Worm (Caenorhabditis elegans) whole organism, L2 larva: ENCODE data around the gene arv-1.

Source experiments
- C34F6.9 ChIP-seq: fragments of 150-350 bp; optimal IDR thresholded peaks from 2 replicates; lab custom pipeline; 2014; ENCODE audit warnings: missing biosample characterization, missing genetic modification characterization
- R02D3.7 ChIP-seq: fragments of 150-350 bp; optimal IDR thresholded peaks from 2 replicates; lab custom pipeline; 2014; ENCODE audit warnings: missing biosample characterization, missing genetic modification characterization
- elt-1 ChIP-seq: fragments of 150-350 bp; optimal IDR thresholded peaks from 2 replicates; lab custom pipeline; 2014; ENCODE audit warnings: missing biosample characterization, missing genetic modification characterization
- fos-1 ChIP-seq: fragments of 150-350 bp; optimal IDR thresholded peaks from 2 replicates; lab custom pipeline; 2014; ENCODE audit warnings: missing biosample characterization, missing genetic modification characterization
- gmeb-1 ChIP-seq: fragments of 150-350 bp; optimal IDR thresholded peaks from 2 replicates; lab custom pipeline; 2014; ENCODE audit warnings: missing biosample characterization, missing genetic modification characterization
- lin-11 ChIP-seq: fragments of 150-350 bp; sonication (generic microtip); optimal IDR thresholded peaks from 2 replicates; lab custom pipeline; 2014; ENCODE audit warnings: missing biosample characterization, missing genetic modification characterization, inconsistent platforms, mixed read lengths
- lin-13 ChIP-seq: fragments of 150-350 bp; optimal IDR thresholded peaks from 2 replicates; lab custom pipeline; 2014; ENCODE audit warnings: missing biosample characterization, missing genetic modification reagents, missing genetic modification characterization
- lin-39 ChIP-seq: fragments of 150-350 bp; optimal IDR thresholded peaks from 2 replicates; lab custom pipeline; 2014; ENCODE audit warnings: missing biosample characterization, missing genetic modification reagents, missing genetic modification characterization
- lsy-2 ChIP-seq, 2 experiments: fragments of 150-350 bp in 1 of 2; sonication (generic microtip) in 1 of 2; optimal IDR thresholded peaks; 2 replicates each; lab custom pipeline; 2014 to 2017; ENCODE audit warnings: missing biosample characterization in 2 of 2, missing genetic modification characterization in 2 of 2
- mab-5 ChIP-seq: fragments of 150-350 bp; optimal IDR thresholded peaks from 2 replicates; lab custom pipeline; 2014; ENCODE audit warnings: missing biosample characterization, missing genetic modification characterization
- mdl-1 ChIP-seq, 2 experiments: fragments of 150-350 bp in 1 of 2; sonication (generic microtip) in 1 of 2; optimal IDR thresholded peaks; 2 replicates each; lab custom pipeline; 2017; ENCODE audit warnings: missing biosample characterization in 2 of 2, missing genetic modification characterization in 2 of 2
- nhr-10 ChIP-seq: sonication (generic microtip); optimal IDR thresholded peaks from 2 replicates; lab custom pipeline; 2017; ENCODE audit warnings: missing biosample characterization, missing genetic modification characterization
- nhr-21 ChIP-seq: fragments of 150-350 bp; optimal IDR thresholded peaks from 2 replicates; lab custom pipeline; 2014; ENCODE audit warnings: missing biosample characterization, missing genetic modification characterization
- nhr-77 ChIP-seq: fragments of 150-350 bp; optimal IDR thresholded peaks from 2 replicates; lab custom pipeline; 2014; ENCODE audit warnings: missing biosample characterization, missing genetic modification characterization
- peb-1 ChIP-seq: fragments of 150-350 bp; optimal IDR thresholded peaks from 2 replicates; lab custom pipeline; 2014; ENCODE audit warnings: missing biosample characterization, missing genetic modification characterization
- sem-4 ChIP-seq: fragments of 150-350 bp; optimal IDR thresholded peaks from 2 replicates; lab custom pipeline; 2014; ENCODE audit warnings: missing biosample characterization, missing genetic modification reagents, missing genetic modification characterization
- skn-1 ChIP-seq: sonication (generic microtip); optimal IDR thresholded peaks from 2 replicates; lab custom pipeline; 2017; ENCODE audit warnings: missing biosample characterization, missing genetic modification characterization
- sma-3 ChIP-seq: sonication (generic microtip); optimal IDR thresholded peaks from 2 replicates; lab custom pipeline; 2016; ENCODE audit warnings: missing genetic modification reagents, missing genetic modification characterization, missing compliant biosample characterization
- snpc-4 ChIP-seq: fragments of 150-350 bp; optimal IDR thresholded peaks from 2 replicates; lab custom pipeline; 2014; ENCODE audit warnings: missing biosample characterization, missing genetic modification characterization
- unc-39 ChIP-seq: fragments of 150-350 bp; optimal IDR thresholded peaks from 2 replicates; lab custom pipeline; 2014; ENCODE audit warnings: missing biosample characterization, missing genetic modification characterization
- unc-55 ChIP-seq: fragments of 150-350 bp; sonication (generic microtip); optimal IDR thresholded peaks from 3 replicates; lab custom pipeline; 2014; ENCODE audit warnings: missing biosample characterization, missing genetic modification reagents, missing genetic modification characterization
- ztf-1 ChIP-seq: fragments of 200-800 bp; sonication (Bioruptor generic); conservative IDR thresholded peaks from 2 replicates; pipeline ENCODE4 v1.3.6; 2022; ENCODE audit warnings: missing genetic modification characterization, missing compliant biosample characterization
- ztf-11 ChIP-seq: sonication (generic microtip); optimal IDR thresholded peaks from 2 replicates; lab custom pipeline; 2017; ENCODE audit warnings: missing biosample characterization, missing genetic modification characterization

The arv-1 gene

DNA sequence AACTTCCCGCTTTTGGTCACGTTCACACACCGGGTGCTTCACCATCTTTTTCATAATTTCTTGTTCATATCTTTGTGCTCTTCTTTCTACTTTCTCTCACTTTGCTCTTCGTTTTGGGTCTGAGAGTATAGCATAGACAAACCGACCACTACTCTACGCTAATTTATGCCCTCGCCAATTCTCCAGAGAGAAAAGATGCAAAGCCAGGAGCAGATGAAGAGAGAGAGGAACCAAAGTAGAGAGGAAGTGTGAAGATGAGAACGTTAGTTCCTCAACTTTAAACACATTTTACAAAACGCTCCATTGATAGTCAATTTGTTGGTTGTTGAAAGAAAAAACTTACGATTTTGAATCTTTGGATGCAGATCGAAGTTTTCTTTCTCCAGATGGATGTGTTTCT lies 32.9 kb downstream of the arv-1 start:
- TF ChIP-seq lin-39 (tag; lab: Kevin White, UChicago) (no peak), C34F6.9 (tag; lab: Kevin White, UChicago) (peak; percentile 13)
- TF ChIP-seq, all 48 proteins: peak for 1

DNA sequence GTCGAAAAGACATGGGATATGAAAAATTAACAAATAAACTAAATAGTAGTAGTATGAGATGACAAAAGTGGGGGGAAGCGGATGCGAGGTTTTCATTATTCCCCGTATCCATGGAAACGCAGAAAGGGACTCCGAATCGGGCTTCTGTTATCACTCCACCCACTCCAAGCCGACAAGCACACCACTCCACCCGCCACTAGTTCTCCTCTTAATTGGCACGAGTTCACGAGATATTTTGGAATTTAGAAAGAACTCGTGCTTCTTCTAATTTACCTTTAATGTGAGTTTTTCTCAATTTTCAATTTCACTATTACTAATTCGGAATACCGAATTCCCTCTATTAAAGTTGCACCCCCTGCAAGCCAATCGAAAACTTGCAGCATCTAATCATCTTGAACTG lies 34.3 kb downstream of the arv-1 start:
- TF ChIP-seq nhr-21 (tag; lab: Kevin White, UChicago) (no peak), gmeb-1 (no peak), lin-11 (tag; lab: Kevin White, UChicago) (peak; percentile 0)

DNA sequence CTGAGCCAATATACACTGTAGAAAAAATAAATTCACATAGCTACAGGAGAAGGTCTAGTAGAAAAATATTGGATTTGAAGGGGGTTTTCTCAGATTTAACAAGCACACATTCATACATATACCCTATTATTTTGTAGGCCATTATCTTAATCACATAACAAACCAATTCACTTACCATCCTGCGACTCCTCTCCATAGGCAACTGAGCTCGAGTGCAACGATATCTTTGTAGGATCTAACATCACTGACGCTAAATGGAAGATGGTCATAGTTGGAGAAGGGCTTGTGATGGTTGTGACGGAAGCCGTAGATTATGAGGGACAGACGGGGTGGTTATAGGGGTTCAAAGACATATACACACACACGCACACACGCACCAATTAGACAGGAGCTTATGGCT lies 36.5 kb downstream of the arv-1 start:
- TF ChIP-seq unc-39 (tag; lab: Kevin White, UChicago), result no peak
- TF ChIP-seq sem-4, result no peak
- TF ChIP-seq R02D3.7 (tag; lab: Kevin White, UChicago), result no peak
- no peak for TF ChIP-seq elt-1
- no peak for TF ChIP-seq sma-3 (GFP tag; lab: Kevin White, UChicago)
- TF ChIP-seq ztf-1 (GFP tag; lab: Robert Waterston, UW), result no peak

DNA sequence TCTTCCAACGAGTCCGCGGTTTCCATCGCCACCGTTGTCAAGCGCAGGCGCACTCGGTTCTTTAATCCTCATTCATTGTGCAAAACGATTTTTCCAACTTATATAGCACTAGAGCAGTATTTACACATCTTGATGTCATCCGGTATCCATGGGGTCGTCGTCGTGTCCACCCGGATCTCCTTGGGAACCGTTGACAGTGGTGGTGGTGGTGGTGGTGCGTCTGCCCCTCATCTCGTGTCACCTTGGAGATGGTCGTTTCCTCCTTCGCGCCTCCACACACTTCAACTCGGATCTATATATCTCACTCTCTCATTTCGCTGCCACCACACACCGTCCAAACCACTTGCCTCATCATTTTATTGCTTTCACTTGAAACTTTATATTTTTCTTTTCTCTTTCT lies 37.8 kb downstream of the arv-1 start:
- TF ChIP-seq ztf-1 (GFP tag; lab: Robert Waterston, UW), result 0 out of 2 replicates have a peak, but pooled peaks have one; percentile 69
- TF ChIP-seq R02D3.7 (tag; lab: Kevin White, UChicago), result no peak

DNA sequence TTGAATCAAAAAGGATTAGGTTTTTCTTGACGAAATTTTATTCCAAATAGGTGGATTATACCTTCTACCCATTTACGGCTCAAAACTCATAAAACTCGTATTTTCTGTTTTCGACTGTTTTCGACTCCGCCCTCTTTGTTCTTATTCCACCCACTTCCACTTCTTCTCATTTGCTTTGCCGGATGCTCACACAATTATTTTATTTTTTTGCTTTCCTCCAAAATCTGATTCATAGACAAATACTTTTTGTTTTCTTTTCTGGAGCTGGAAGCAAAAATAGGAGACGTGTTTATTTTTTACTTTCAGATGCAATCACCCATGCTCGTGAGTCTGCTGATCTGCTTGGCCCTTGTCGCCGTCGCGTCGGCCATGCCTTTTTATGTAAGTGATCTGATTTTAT lies 45.5 kb downstream of the arv-1 start, which contains the start of gene nlp-63:
Gene nlp-63 (plus strand): TSS at position 301 of the 400 bp plus-strand sequence.
- TF ChIP-seq ztf-1 (GFP tag; lab: Robert Waterston, UW), result no peak
- no peak for TF ChIP-seq mdl-1 (tag; optimal IDR thresholded peaks at IDR 0.05; lab: Kevin White, UChicago)
- TF ChIP-seq peb-1 (tag; lab: Kevin White, UChicago), result no peak
- TF ChIP-seq sma-3 (GFP tag; lab: Kevin White, UChicago), result no peak
- TF ChIP-seq fos-1 (tag; lab: Kevin White, UChicago), result no peak
- TF ChIP-seq lsy-2 (tag; optimal IDR thresholded peaks at IDR 0.05; lab: Kevin White, UChicago), result no peak
- no peak for TF ChIP-seq nhr-77 (tag; lab: Kevin White, UChicago)
- no peak for TF ChIP-seq C34F6.9 (tag; lab: Kevin White, UChicago)
- TF ChIP-seq nhr-10 (tag; lab: Kevin White, UChicago), result no peak
- TF ChIP-seq lin-13 (GFP tag; lab: Kevin White, UChicago), result no peak
- TF ChIP-seq snpc-4, result no peak
- TF ChIP-seq mab-5 (tag; lab: Kevin White, UChicago), result no peak
- TF ChIP-seq gmeb-1, result no peak
- TF ChIP-seq skn-1 (tag; lab: Kevin White, UChicago), result no peak
- TF ChIP-seq lin-11 (tag; lab: Kevin White, UChicago), result no peak
- no peak for TF ChIP-seq ztf-11 (tag; lab: Kevin White, UChicago)
- TF ChIP-seq unc-39 (tag; lab: Kevin White, UChicago), result no peak
- no peak for TF ChIP-seq unc-55 (GFP tag; lab: Kevin White, UChicago)
